Fruit fly (Drosophila melanogaster) whole organism, larva: Measurements from ENCODE around the gene CG13373.
"Not testable (repeated sequence)": the region's sequence is repeated elsewhere in the genome, so short reads cannot be mapped to it uniquely, and the experiment has no call there.

ENCODE experiments used
- noc ChIP-seq: fragments of 200-800 bp; sonication (Bioruptor generic); optimal IDR thresholded peaks from 3 replicates; lab custom pipeline; 2019; ENCODE audit warnings: missing biosample characterization, mild to moderate bottlenecking, missing genetic modification characterization, moderate library complexity

Gene CG13373

DNA sequence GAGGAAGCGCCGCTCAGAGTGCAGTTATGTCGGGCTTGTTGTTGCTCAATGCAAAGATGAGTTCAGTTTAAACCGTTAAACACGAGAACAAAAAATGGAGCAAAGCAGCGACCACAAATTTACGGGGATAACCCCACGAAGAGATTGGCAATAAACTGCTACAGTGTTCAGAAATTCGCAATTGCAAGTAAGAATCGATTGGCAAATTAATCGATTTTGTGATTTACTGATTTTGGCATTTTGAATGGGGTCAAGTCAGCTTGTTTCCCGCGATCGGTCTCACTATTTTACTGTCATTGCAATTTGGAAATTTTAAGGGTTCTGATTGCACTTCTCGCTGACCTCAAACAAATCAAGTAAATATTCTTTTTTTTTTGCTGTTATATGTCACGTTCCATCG is 4.9 kb downstream of the CG13373 start, which contains the start of gene CG3176:
TSS of gene CG3176 (plus strand) at position 221 of the 400 bp plus-strand sequence.
- TF ChIP-seq noc (tag; lab: Kevin White, UChicago): not testable (repeated sequence)

DNA sequence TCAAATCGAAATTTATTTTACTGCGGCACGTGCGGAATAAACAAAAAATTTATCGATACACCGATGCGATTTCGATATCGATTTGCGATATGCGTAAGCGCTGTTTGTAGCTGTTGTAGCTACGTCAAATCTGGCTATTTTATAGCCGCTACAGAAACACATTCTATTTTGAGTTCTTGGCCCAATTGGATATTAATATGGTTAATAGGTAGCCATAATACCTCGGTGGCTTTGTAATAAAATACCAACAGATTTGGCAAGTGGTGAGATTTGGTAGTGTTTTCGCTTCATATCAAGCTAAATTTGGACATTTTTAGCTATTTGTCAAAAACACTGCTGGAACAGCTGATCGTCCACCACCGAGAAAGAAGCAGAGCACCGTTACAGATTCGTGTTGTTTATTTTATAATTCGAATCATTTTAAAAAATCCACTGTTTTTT is 10.8 kb downstream of the CG13373 start, which contains the start of the genes CG18273 and CG3156:
TSS of gene CG18273 (minus strand) at position 65 of the 441 bp plus-strand sequence.
TSS of gene CG3156 (plus strand) at position 362 of the 441 bp plus-strand sequence.
- no peak for TF ChIP-seq noc (tag; lab: Kevin White, UChicago)

DNA sequence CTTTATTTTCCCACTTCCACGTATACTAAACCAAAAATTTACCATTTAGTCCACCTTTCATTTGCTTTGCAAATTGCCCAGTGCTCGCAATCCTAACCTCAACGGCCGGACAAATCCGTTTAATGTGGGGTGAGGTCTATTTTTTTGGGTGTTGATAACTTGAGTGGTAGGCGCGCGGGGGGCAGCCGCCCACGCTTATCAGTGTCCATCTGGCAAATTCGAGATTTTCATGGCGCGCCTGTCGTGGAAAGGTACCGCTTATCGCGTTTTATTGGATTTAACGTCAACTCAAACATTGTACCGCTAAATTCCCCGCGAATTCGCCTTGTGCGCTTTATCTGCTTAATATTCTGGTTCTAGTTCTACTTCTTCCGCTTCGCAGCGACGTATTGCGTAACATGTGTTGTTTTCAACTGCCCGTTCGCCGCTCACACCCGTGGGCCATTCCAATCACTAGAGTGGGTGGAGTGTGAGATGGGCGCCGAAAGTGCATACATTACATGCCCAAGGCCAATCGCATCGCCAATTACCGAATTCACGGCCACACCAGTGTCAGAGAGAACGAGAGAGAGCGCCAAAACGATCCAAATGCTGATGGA is 16.0 kb downstream of the CG13373 start:
- peak; percentile 11 for TF ChIP-seq noc (tag; lab: Kevin White, UChicago)

DNA sequence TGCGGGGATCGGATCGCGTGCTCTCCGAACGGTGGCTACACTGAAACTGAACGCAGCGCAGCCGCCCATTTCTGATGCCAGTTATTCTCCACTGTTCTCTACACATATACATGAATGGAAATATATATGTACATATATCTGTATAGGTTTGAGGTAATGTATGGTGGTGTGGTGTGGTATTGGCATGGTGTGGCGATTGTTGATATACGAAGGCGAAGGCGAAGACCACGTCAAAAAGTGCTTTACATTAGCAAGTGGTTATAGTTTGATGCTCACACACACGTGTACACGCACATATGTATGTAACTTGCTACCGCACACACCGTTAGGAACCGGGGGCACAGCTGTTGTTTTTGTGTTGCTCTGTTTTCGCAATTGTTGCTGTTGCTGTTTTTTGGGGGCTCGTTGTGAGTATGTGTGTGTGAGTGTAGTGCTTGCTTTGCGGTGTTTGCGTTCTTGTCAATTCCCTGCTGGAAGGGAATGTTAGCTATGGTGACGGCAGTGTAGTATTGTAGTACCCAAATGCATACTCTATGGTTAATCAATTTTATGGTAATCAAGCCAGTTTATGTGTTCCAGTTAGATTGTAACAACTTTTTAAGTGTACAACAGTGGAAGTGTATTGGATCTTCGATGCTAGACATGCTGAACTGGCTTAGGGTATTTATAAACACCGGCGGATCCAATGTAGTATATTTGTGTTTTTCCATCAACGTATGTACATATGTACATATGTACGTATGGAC is 16.8 kb downstream of the CG13373 start, which contains the start of gene CG17896:
TSS of gene CG17896 (minus strand) at position 51 of the 746 bp plus-strand sequence.
- peak; percentile 98 for TF ChIP-seq noc (tag; lab: Kevin White, UChicago)

DNA sequence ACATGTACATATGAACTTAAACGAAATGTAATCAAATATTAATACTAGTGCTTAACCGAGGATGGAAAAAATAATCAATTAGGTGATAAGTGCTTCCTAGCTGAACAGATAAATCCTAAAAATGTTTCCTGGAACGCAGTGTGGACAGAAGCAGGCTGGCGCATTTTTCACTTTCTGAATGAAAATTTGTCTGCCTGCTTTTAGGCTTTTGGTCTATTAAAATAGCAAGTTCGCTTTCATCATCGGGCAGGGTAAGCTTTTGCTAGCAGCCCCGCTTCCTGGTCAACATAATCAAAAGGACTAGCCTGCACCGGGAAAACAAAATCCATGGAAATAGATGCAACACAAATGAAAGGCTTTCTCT is 17.4 kb downstream of the CG13373 start:
- TF ChIP-seq noc (tag; lab: Kevin White, UChicago): no peak

DNA sequence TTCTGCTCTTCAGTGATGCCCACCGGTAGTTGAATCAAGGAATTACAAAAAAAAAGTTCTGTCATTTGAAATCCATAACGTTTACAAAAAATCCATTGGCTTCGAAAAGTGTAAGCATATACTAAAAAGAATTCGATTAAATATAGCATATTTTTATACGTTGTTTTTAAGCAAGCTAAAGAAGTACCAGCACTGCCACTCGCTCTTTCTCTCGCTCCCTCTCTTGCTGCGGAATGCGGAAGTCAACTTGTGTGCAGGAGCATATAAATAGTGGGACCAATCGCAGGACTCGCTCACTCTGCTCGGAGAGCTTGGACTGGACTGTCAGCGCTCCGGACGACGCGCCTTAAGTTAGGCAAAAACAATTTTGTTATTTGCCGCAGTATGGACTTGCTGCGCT is 17.8 kb downstream of the CG13373 start, which contains the start of gene CG17778:
TSS of gene CG17778 (plus strand) at position 8 of the 400 bp plus-strand sequence.
- TF ChIP-seq noc (tag; lab: Kevin White, UChicago): no peak

DNA sequence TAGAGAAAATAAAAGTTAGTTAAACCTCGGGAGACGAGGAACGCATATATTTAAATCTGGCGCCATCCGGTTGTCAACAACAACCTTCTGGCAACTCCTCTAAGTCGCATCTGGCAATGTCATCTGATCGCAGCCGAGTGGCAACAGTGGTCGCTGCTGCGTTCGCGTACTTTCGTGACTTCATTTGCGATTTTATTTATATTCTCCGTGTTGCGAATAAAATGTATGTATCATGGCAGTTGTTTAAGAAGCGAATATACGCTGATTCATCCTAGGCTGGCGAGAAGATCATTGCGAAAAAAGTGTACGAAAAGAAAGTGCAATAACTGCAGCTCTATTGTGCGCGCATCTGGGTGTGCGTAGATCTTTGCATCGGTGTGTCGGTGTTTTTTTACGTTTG is 19.5 kb downstream of the CG13373 start, which contains the start of gene svr:
TSS of gene svr (plus strand) at position 121 of the 400 bp plus-strand sequence.
- no peak for TF ChIP-seq noc (tag; lab: Kevin White, UChicago)

DNA sequence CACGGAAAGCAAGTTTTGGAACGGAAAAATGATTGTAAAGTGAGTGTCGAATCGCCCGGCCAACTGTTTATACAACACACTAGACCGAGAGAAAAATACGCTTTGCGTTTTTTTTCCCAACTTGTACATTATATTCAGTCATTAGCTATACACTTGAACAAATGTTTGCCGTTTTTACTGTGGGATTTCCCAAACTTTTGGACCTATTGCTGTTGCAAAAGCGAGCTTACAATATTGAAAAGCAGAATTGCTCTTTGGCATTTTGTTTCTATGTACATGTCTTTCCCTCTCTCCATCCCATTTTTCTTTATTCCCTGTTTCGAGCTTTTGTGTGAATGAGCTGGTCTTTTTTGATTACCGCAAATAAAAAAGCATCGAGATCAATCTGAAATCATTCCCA is 20.6 kb downstream of the CG13373 start:
- no peak for TF ChIP-seq noc (tag; lab: Kevin White, UChicago)

DNA sequence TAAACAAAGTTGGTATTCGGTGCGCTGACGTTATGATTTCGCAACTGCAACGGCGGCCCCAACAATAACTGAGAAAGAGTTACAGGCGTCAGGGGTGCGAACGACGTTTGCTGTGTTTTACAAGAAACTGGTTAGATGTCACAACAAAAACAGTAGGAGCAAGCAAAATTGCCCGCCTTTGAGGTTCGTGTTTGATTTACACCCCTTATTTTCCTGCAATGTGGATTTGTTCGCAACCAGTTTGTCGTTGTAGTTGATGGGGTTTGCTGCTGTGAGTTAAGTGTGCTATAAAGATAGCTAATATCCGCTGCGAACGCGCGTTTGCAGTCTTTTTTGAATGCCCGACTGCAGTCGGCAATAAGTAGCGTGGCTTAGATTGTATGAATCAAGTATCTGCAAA is 21.6 kb downstream of the CG13373 start:
- TF ChIP-seq noc (tag; lab: Kevin White, UChicago): no peak

DNA sequence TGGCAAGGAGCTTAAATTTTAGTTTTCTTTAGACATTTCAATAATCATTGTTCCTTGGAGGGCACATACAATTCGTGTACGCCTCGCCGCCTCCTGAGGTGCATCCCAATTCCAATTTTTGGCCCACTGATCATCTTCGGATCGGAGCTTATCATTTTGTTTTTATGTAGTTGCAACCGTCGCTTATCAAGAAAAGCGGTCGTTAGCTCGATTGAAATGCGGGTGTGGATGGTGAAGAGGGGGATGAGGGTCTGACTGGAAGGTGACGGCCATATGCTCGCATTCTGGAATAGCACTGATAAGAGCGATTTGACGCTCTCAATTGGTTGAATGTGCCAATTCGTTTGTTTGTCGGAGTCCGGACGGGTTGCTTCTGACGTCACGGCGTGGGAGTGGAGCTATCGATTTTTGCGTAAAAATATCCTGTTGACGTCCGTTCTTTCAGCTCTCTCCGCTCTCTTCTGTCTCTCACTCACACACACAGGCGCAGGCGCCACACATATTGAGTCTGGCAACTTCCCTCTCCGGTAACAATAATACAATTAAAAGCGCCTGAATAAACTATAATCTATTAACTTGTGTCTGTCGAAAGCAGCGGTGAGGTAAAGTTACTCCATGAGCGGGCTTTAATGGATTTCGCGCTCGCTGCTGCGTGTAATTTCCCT is 22.3 kb downstream of the CG13373 start:
- TF ChIP-seq noc (tag; lab: Kevin White, UChicago): no peak

DNA sequence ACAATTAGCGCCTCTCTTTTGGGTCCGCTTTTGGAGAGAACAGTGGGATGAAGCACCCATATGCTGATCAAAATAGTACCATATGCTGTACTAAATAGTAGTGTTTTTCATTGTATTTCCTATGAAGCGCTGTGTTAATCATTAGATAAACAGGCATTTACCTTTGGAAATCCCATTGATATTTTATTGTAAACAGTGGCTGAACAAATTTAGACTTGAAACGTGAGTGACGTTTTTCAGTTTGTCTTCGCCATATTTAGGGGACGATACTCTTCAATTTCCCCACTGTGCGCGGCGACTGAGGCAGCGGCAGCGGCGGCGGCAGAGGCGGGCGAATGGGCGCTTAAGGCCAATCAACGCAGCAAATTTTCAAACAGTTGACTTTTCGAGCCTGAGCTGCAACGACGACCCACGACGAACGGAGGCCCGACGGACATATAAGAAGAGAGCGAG is 22.8 kb downstream of the CG13373 start:
- peak; percentile 85 for TF ChIP-seq noc (tag; lab: Kevin White, UChicago)

DNA sequence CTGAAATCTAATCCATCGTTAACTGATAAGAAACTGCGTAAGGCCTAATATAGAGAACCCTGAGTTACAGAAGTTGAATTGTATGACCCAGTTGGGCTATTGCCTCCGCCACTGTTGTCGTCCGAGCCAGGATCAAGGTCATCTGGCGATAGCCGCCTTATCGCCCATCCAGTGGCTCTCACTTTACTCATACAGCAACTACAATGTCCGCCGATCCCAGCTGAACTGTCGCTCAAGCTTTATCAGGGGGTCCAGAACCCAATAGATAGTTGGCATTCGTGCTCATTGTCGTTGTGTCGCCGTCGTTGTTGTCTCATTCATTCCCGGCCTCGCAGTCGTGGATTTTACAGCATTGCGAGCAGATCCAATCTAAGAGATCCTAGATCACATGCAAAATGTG is 32.3 kb downstream of the CG13373 start, which contains the start of gene arg:
TSS of gene arg (plus strand) at position 319 of the 400 bp plus-strand sequence.
- no peak for TF ChIP-seq noc (tag; lab: Kevin White, UChicago)

DNA sequence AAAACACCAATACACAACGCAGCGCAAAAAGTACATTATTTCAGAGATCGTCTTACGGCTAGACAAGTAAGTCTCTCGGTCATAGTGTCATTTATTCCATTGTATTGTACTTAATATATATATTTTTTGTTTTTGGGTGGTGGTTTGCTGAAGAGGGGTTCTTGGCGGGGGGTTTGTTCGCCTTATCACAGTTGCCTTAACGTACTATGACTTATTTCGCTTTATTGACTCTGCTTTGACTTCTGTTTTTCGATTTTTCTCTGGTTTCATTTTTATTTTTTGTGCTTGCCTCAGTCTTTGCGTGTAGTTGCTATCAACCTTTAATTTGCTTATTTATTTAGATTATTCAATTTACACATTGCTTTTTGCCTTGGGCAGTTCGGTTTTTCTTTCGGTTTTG is 33.7 kb downstream of the CG13373 start:
- no peak for TF ChIP-seq noc (tag; lab: Kevin White, UChicago)

DNA sequence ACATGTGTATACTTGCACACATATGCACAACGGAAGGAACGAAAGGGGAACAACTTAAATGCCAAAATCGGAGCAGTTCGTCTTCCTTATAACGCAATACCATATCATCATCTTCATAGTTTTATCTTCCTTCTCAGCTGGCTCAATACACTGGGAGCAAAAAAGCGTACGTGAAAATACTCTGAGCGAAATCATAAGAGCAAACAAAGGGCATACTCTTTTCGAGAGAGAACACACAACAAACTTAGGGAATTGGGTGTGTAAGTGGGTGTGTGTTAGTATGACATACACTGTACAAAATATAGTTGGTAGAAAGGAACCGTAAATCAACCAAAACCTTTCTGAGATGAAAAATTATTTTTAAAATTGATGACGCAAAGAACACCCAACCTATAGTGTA is 35.7 kb downstream of the CG13373 start:
- TF ChIP-seq noc (tag; lab: Kevin White, UChicago): no peak

DNA sequence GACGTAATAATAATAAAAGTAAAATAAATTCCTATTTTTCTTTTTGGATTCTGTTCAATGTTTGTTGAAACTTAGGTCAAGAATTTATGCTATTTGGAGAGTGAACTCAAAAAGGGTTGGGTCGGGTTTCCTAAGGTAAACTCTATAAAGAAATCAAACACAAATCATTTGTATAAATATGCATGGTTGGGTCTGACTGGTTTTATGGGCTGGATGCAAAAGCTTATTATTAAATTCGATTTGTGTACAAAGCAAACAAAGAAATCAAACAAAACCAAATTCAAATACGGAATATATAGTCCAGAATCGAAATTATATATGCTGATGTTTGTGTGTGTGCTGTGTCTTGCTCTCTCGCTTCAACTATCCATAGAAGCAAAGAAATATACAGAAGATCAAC is 38.9 kb downstream of the CG13373 start:
- TF ChIP-seq noc (tag; lab: Kevin White, UChicago): no peak

DNA sequence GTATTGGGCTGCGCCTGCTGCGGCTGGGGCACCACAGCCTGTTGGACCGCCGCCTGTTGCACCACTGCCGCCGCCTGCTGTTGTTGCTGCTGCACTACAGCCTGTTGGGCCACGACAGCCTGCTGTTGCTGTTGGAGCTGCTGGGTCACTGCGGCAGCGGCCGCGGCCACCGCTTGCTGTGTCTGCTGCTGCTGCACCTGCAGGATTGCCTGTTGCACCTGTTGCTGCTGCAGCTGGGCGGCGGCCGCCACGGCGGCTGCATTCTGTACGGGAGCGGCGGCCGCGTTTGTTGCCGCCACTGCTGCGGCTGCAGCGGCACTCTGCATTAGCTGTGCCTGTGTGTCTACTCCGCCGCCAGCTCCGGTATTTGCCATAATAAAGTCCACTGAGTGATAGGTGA is 42.1 kb downstream of the CG13373 start:
- no peak for TF ChIP-seq noc (tag; lab: Kevin White, UChicago)
